Worm (Caenorhabditis elegans): ENCODE results near the gene sdz-1.

Gene sdz-1

ce11 chrIII:8700289-8700957 lies at the start of gene sdz-1, which contains the start of gene vps-33.1:
Gene sdz-1, minus strand, starts transcription at chrIII:8700339.
Gene vps-33.1, plus strand, starts transcription at chrIII:8700927.
- TF ChIP-seq unc-62 (GFP tag; optimal IDR thresholded peaks at IDR 0.05) (no peak), snpc-4 (tag; optimal IDR thresholded peaks at IDR 0.05) (no peak), mep-1 (tag; optimal IDR thresholded peaks at IDR 0.05) (no peak), nhr-12 (tag; optimal IDR thresholded peaks at IDR 0.05) (no peak), pha-4 (tag; optimal IDR thresholded peaks at IDR 0.05) (no peak), ham-2 (GFP tag; optimal IDR thresholded peaks at IDR 0.05) (no peak), nhr-2 (tag; optimal IDR thresholded peaks at IDR 0.05) (no peak), lsy-2 (tag; optimal IDR thresholded peaks at IDR 0.05) (peak; percentile 29), nhr-237 (tag; optimal IDR thresholded peaks at IDR 0.05) (peak; percentile 16), unc-120 (tag; optimal IDR thresholded peaks at IDR 0.05; ENCODE audit: poor library complexity, severe bottlenecking) (peak; percentile 67), mab-5 (tag; optimal IDR thresholded peaks at IDR 0.05) (no peak), cnd-1 (tag; optimal IDR thresholded peaks at IDR 0.05) (no peak), ceh-39 (tag; optimal IDR thresholded peaks at IDR 0.05) (no peak), sptf-1 (tag; optimal IDR thresholded peaks at IDR 0.05) (no peak), ces-1 (GFP tag; optimal IDR thresholded peaks at IDR 0.05) (no peak), blmp-1 (tag; optimal IDR thresholded peaks at IDR 0.05) (no peak), zip-8 (tag; optimal IDR thresholded peaks at IDR 0.05) (no peak)

- no peak for TF ChIP-seq blmp-1 (tag; optimal IDR thresholded peaks at IDR 0.05)
- peak; percentile 50 for TF ChIP-seq pha-4 (tag; optimal IDR thresholded peaks at IDR 0.05)
- TF ChIP-seq drap-1 (GFP tag; optimal IDR thresholded peaks at IDR 0.05): no peak
- peak; percentile 7 for TF ChIP-seq nhr-237 (tag; optimal IDR thresholded peaks at IDR 0.05)
- no peak for TF ChIP-seq nhr-2 (tag; optimal IDR thresholded peaks at IDR 0.05)
- TF ChIP-seq zip-8 (tag; optimal IDR thresholded peaks at IDR 0.05): no peak
Measured at ce11 chrIII:8749487-8749886, 49.3 kb upstream of the sdz-1 start, which contains the start of gene sma-2. Gene sma-2, plus strand, starts transcription at chrIII:8749680.

ce11 chrIII:8748620-8749019 lies 48.5 kb upstream of the sdz-1 start:
- TF ChIP-seq mep-1 (tag; optimal IDR thresholded peaks at IDR 0.05) (no peak), unc-39 (tag; optimal IDR thresholded peaks at IDR 0.05) (no peak), lsy-2 (tag; optimal IDR thresholded peaks at IDR 0.05) (no peak), nhr-12 (tag; optimal IDR thresholded peaks at IDR 0.05) (no peak)

- no peak for TF ChIP-seq tbx-8 (GFP tag; optimal IDR thresholded peaks at IDR 0.05)
- TF ChIP-seq unc-120 (tag; optimal IDR thresholded peaks at IDR 0.05; ENCODE audit: poor library complexity, severe bottlenecking): no peak
- TF ChIP-seq lsy-2 (tag; optimal IDR thresholded peaks at IDR 0.05): no peak
- no peak for TF ChIP-seq drap-1 (GFP tag; optimal IDR thresholded peaks at IDR 0.05)
- TF ChIP-seq unc-39 (tag; optimal IDR thresholded peaks at IDR 0.05): no peak
- TF ChIP-seq ces-1 (GFP tag; optimal IDR thresholded peaks at IDR 0.05): no peak
- no peak for TF ChIP-seq pha-4 (tag; optimal IDR thresholded peaks at IDR 0.05)
- TF ChIP-seq hlh-1 (tag; optimal IDR thresholded peaks at IDR 0.05): no peak
- TF ChIP-seq unc-62 (GFP tag; optimal IDR thresholded peaks at IDR 0.05): no peak
- TF ChIP-seq ceh-83 (GFP tag; optimal IDR thresholded peaks at IDR 0.05): no peak
- no peak for TF ChIP-seq sptf-1 (tag; optimal IDR thresholded peaks at IDR 0.05)
Measured at ce11 chrIII:8745214-8745613, 45.1 kb upstream of the sdz-1 start.

ce11 chrIII:8744765-8745164 lies 44.6 kb upstream of the sdz-1 start:
- TF ChIP-seq M03D4.4 (tag; optimal IDR thresholded peaks at IDR 0.05): no peak
- TF ChIP-seq ceh-83 (GFP tag; optimal IDR thresholded peaks at IDR 0.05): no peak
- TF ChIP-seq unc-39 (tag; optimal IDR thresholded peaks at IDR 0.05): no peak
- TF ChIP-seq elt-3 (tag; optimal IDR thresholded peaks at IDR 0.05): no peak
- TF ChIP-seq ceh-39 (tag; optimal IDR thresholded peaks at IDR 0.05): no peak
- no peak for TF ChIP-seq lsy-2 (tag; optimal IDR thresholded peaks at IDR 0.05)
- TF ChIP-seq ham-2 (GFP tag; optimal IDR thresholded peaks at IDR 0.05): no peak
- no peak for TF ChIP-seq cnd-1 (tag; optimal IDR thresholded peaks at IDR 0.05)
- no peak for TF ChIP-seq unc-120 (tag; optimal IDR thresholded peaks at IDR 0.05; ENCODE audit: poor library complexity, severe bottlenecking)
- no peak for TF ChIP-seq ceh-43 (GFP tag; optimal IDR thresholded peaks at IDR 0.05)

DNA sequence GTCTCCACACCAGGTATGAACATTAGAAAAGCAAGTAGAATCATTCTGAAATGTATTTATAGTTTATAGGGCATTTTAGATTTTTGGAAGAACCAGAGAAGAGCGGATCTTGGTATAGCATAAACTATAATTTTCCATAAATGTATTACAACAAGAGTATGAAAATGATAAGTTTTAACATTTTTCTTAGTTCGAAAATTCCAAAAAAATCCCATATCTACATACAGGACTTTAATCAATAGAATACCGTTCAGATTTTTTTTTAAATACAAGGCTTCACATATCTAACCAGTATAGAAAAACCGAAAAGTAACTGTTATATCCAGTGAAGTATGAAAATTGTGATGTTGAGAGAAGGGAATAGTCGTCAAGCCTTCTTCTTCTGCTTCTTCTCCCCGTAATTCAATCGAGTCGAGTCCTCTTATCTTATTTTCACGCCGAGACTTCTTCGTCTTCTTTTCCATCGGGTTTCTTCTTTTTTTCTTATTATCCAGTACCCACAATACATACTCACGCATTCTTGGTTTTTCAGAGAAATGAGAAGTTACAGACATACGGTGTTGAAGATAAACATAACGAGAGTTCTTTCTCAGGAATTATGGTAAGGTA lies 43.8 kb upstream of the sdz-1 start, which contains the start of gene ZK370.6:
Gene ZK370.6 (minus strand): TSS at position 51 of the 609 bp plus-strand sequence.
- TF ChIP-seq sptf-1 (tag; optimal IDR thresholded peaks at IDR 0.05) (no peak), ces-1 (GFP tag; optimal IDR thresholded peaks at IDR 0.05) (peak; percentile 92)

Data from whole organism, mixed stage, embryonic.